Fruit fly (Drosophila melanogaster): ENCODE results near the gene Pdk1.

DNA sequence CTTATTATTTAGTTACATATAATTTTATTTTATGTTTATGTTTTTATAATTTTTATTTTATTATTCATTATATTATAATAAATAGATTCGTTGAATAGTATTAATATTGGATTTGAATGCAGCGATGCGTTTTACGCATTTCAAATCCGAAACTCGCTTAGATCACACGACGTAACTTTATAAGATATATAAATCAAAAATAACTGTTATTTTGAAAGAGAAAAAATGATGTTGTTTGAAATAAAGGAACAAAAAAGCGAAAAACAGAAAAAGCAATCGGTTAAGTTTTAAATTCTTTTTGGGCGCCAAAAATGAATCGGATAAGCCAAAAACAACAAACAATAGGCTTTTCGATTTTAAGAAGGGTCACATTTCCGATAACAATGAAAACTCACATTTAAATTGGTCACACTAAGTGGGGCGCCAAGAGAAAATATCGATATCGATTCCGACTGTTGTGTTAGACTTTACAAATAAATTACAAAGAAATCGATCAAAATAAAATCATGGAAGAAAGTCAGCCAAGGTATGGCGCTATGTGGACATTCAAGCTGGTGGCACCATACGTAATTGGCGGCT lies 16.8 kb downstream of the Pdk1 start, which contains the start of gene CG6845:
- no peak for TF ChIP-seq Hnf4 (GFP tag; optimal IDR thresholded peaks at IDR 0.05)
- TF ChIP-seq GATAd (GFP tag; optimal IDR thresholded peaks at IDR 0.05), result no peak
- no peak for TF ChIP-seq br (GFP tag; optimal IDR thresholded peaks at IDR 0.05)
- TF ChIP-seq usp (GFP tag; optimal IDR thresholded peaks at IDR 0.05), result no peak
- no peak for TF ChIP-seq dmrt93B (GFP tag; optimal IDR thresholded peaks at IDR 0.05)
- no peak for TF ChIP-seq CG32264 (GFP tag; optimal IDR thresholded peaks at IDR 0.05)
- TF ChIP-seq lola (GFP tag; optimal IDR thresholded peaks at IDR 0.05), result no peak
- TF ChIP-seq psq (GFP tag; optimal IDR thresholded peaks at IDR 0.05), result no peak

Measured in whole organism, wandering third instar larva.